Worm (Caenorhabditis elegans): Measurements from ENCODE around the gene Y73B6BL.288.

DNA sequence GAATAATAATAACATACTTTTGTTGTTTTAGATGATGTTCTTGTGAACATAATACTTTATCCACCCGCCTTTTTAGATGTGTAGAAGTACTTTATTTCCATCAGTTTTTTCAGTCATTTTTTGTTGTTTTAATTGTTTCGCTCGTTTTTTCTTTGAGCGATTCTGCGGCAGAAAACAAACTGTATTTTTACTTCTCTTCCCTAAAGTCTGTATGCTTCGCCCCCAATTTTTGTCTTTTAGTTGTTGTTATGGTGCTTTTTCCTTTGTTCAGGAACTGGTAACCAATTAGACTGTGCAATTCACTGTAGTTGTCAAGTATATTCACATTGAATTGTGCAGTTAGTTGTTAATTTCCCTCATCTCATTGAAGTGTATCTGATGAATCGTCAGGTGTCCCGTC is 16.6 kb downstream of the Y73B6BL.288 start:
- TF ChIP-seq fos-1 (tag; optimal IDR thresholded peaks at IDR 0.05) (no peak), ceh-16 (tag; optimal IDR thresholded peaks at IDR 0.05) (no peak), nhr-237 (tag; optimal IDR thresholded peaks at IDR 0.05) (no peak), skn-1 (tag; optimal IDR thresholded peaks at IDR 0.05) (no peak), unc-39 (tag; optimal IDR thresholded peaks at IDR 0.05) (no peak), snpc-4 (tag; optimal IDR thresholded peaks at IDR 0.05) (no peak)
